Fruit fly (Drosophila melanogaster): ENCODE measurements around the gene CG13994.
A peak's percentile ranks its signal among the peaks of the same experiment; 100 is the strongest.

CG13994 gene

DNA sequence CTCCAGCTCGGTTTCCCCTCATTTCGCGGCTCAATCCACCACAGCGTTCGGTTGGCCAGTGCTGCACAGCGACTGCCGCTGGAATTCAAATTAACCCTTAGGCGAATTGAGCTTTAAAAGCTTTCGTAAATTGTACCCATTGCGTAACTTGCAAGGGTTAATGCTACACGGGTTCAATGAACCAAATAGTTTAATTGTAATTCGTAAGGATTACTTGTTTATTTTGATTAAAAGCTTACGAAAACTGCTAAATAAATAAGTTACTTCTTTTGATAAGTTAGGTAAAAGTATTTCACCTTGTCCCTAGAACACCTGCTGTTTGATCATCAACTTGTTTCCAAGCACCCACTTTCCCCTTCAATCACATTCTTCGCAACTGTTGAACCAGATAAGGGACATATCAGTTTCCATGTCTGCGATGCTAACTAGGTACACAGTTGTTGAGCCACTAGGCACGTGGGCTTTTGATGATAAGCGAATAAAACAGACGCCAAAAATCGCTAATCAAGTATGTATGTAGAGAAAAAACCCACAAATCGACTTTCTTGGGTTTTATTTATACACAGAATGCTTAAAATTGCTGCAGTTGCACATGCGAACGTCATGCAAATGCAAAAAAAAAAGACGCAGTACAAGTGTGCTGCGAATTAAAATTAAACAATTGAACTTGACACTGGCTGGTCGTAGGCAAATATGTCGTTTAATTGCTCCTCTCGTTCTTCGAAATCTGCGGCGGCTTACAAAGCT, 16.6 kb upstream of the CG13994 start, which contains the start of gene Pfas:
TSS of gene Pfas (minus strand) at position 79 of the 747 bp plus-strand sequence.
- TF ChIP-seq sage (GFP tag; optimal IDR thresholded peaks at IDR 0.05), result no peak
- TF ChIP-seq CG32264 (GFP tag; optimal IDR thresholded peaks at IDR 0.05), result peak; percentile 52
- TF ChIP-seq tai (GFP tag; optimal IDR thresholded peaks at IDR 0.05), result no peak
- TF ChIP-seq Sp1 (GFP tag; optimal IDR thresholded peaks at IDR 0.05), result peak; percentile 70
- no peak for TF ChIP-seq Hr83 (GFP tag; optimal IDR thresholded peaks at IDR 0.05; ENCODE audit: poor library complexity, severe bottlenecking)
- TF ChIP-seq jim (GFP tag; optimal IDR thresholded peaks at IDR 0.05), result no peak
- peak; percentile 68 for TF ChIP-seq rgr (GFP tag; optimal IDR thresholded peaks at IDR 0.05)
- no peak for TF ChIP-seq Hnf4 (GFP tag; optimal IDR thresholded peaks at IDR 0.05)
- TF ChIP-seq Abd-B (GFP tag; optimal IDR thresholded peaks at IDR 0.05), result no peak
- TF ChIP-seq Mio (GFP tag; optimal IDR thresholded peaks at IDR 0.05), result no peak
- TF ChIP-seq N (GFP tag; optimal IDR thresholded peaks at IDR 0.05), result no peak
- TF ChIP-seq fru (GFP tag; optimal IDR thresholded peaks at IDR 0.05), result peak; percentile 80
- TF ChIP-seq HLH106 (tag; optimal IDR thresholded peaks at IDR 0.05), result peak; percentile 66
- TF ChIP-seq Hr78 (GFP tag; optimal IDR thresholded peaks at IDR 0.05), result no peak
- no peak for TF ChIP-seq pan (optimal IDR thresholded peaks at IDR 0.05)
- no peak for TF ChIP-seq dmrt93B (GFP tag; optimal IDR thresholded peaks at IDR 0.05)
- TF ChIP-seq lola (GFP tag; optimal IDR thresholded peaks at IDR 0.05), result no peak
- TF ChIP-seq Vsx2 (GFP tag; optimal IDR thresholded peaks at IDR 0.05; ENCODE audit: partially characterized antibody), result no peak
- no peak for TF ChIP-seq Dif (GFP tag; optimal IDR thresholded peaks at IDR 0.05; ENCODE audit: partially characterized antibody)
- no peak for TF ChIP-seq dsf (GFP tag; optimal IDR thresholded peaks at IDR 0.05; ENCODE audit: borderline replicate concordance)
- peak in 1 of 2 experiments; percentile 74 for TF ChIP-seq foxo (GFP tag; optimal IDR thresholded peaks at IDR 0.05)
- peak; percentile 83 for TF ChIP-seq Myc (optimal IDR thresholded peaks at IDR 0.05)
- TF ChIP-seq br (GFP tag; optimal IDR thresholded peaks at IDR 0.05), result peak; percentile 82
- peak; percentile 66 for TF ChIP-seq ey (GFP tag; optimal IDR thresholded peaks at IDR 0.05)
- no peak for TF ChIP-seq CrebA (GFP tag; optimal IDR thresholded peaks at IDR 0.05; ENCODE audit: borderline replicate concordance)
- peak; percentile 65 for TF ChIP-seq OdsH (GFP tag; optimal IDR thresholded peaks at IDR 0.05)
- peak; percentile 57 for TF ChIP-seq psq (GFP tag; optimal IDR thresholded peaks at IDR 0.05)
- no peak for TF ChIP-seq brk (GFP tag; optimal IDR thresholded peaks at IDR 0.05)
- TF ChIP-seq CG9705 (GFP tag; optimal IDR thresholded peaks at IDR 0.05), result peak; percentile 54
- TF ChIP-seq Rel (GFP tag; optimal IDR thresholded peaks at IDR 0.05), result no peak
- peak; percentile 88 for TF ChIP-seq Rel (tag; optimal IDR thresholded peaks at IDR 0.05)
- TF ChIP-seq sv (GFP tag; optimal IDR thresholded peaks at IDR 0.05), result peak; percentile 19
- peak; percentile 76 for TF ChIP-seq h (GFP tag; optimal IDR thresholded peaks at IDR 0.05)
- no peak for TF ChIP-seq GATAd (GFP tag; optimal IDR thresholded peaks at IDR 0.05)
- no peak for TF ChIP-seq Jra (GFP tag; optimal IDR thresholded peaks at IDR 0.05)
- TF ChIP-seq woc (GFP tag; optimal IDR thresholded peaks at IDR 0.05), result peak; percentile 54
- no peak for TF ChIP-seq Dfd (GFP tag; optimal IDR thresholded peaks at IDR 0.05)
- TF ChIP-seq usp (GFP tag; optimal IDR thresholded peaks at IDR 0.05), result no peak
- TF ChIP-seq dl (GFP tag; optimal IDR thresholded peaks at IDR 0.05; ENCODE audit: insufficient read depth in 1 of 2, partially characterized antibody in 2 of 2), result no peak

DNA sequence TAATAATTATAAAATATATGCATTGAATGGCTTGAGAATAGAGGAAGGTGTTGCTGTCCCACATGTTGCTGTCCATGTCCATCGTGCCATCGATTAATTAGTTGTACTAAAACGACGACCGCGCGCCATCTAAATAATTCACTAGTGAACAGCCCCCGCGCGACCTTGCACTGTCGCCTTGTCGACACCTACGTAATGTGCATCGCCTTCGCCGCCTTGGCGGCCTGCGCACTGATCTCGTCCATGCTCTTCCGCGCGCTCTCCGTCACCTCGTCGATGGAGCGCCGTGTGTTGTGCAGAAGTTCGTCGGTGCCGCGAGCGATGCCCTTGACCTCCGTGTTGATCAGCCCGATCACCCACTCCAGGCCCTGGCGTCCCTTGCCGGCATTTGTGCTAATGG, 15.9 kb upstream of the CG13994 start:
- TF ChIP-seq GATAd (GFP tag; optimal IDR thresholded peaks at IDR 0.05) (no peak), CG32264 (GFP tag; optimal IDR thresholded peaks at IDR 0.05) (no peak), dsf (GFP tag; optimal IDR thresholded peaks at IDR 0.05; ENCODE audit: borderline replicate concordance) (no peak), Dfd (GFP tag; optimal IDR thresholded peaks at IDR 0.05) (no peak), ey (GFP tag; optimal IDR thresholded peaks at IDR 0.05) (no peak), Abd-B (GFP tag; optimal IDR thresholded peaks at IDR 0.05) (no peak), OdsH (GFP tag; optimal IDR thresholded peaks at IDR 0.05) (no peak), psq (GFP tag; optimal IDR thresholded peaks at IDR 0.05) (no peak), woc (GFP tag; optimal IDR thresholded peaks at IDR 0.05) (no peak), Sp1 (GFP tag; optimal IDR thresholded peaks at IDR 0.05) (no peak), Myc (optimal IDR thresholded peaks at IDR 0.05) (no peak), rgr (GFP tag; optimal IDR thresholded peaks at IDR 0.05) (no peak), lola (GFP tag; optimal IDR thresholded peaks at IDR 0.05) (no peak)
